Worm (Caenorhabditis elegans): ENCODE data around the gene F26G1.2.

F26G1.2 gene

ce11 chrII:4755654-4756053 lies 7.2 kb upstream of the F26G1.2 start:
- TF ChIP-seq egl-5 (tag; optimal IDR thresholded peaks at IDR 0.05) (no peak), tbx-2 (tag; optimal IDR thresholded peaks at IDR 0.05) (no peak), fos-1 (tag; optimal IDR thresholded peaks at IDR 0.05) (no peak), eor-1 (tag; optimal IDR thresholded peaks at IDR 0.05) (no peak), unc-62 (GFP tag; optimal IDR thresholded peaks at IDR 0.05) (no peak), ceh-16 (tag; optimal IDR thresholded peaks at IDR 0.05) (no peak), nfya-1 (tag; optimal IDR thresholded peaks at IDR 0.05; ENCODE audit: insufficient read depth) (no peak)

- TF ChIP-seq ZK546.5 (tag; optimal IDR thresholded peaks at IDR 0.05) (no peak), ceh-9 (tag; optimal IDR thresholded peaks at IDR 0.05) (no peak), hmg-11 (tag; optimal IDR thresholded peaks at IDR 0.05) (no peak)
These were observed 6.1 kb upstream of the F26G1.2 start, which contains the start of gene C27D9.2 for ce11 chrII:4756751-4757150. Gene C27D9.2, minus strand, starts transcription at chrII:4756851.

DNA sequence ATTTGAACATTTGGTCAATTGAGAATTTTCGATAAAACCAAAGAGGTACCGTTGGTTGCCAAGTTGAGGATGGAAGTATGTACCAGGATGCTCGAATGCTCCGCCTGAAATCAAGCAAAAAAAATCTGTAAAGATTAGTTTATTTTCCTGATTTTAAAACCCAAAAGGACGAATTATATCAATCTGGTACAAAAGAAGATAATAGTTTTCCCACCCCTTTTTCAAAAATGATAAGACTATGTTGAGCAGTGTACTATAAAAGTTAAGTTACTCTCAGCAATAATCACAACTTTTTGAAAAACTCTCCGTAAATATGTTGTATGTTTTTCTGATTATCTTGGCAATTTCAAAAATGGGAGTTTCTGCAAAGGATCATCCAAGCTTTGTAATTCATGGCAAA lies 4.4 kb upstream of the F26G1.2 start, which contains the start of gene F26G1.3:
Gene F26G1.3 (plus strand): TSS at position 301 of the 400 bp plus-strand sequence.
- TF ChIP-seq aly-2 (tag; optimal IDR thresholded peaks at IDR 0.05) (no peak), snpc-4 (tag; optimal IDR thresholded peaks at IDR 0.05) (no peak), egl-5 (tag; optimal IDR thresholded peaks at IDR 0.05) (no peak), lsy-12 (tag; optimal IDR thresholded peaks at IDR 0.05) (no peak), ceh-82 (tag; optimal IDR thresholded peaks at IDR 0.05) (no peak), nhr-28 (tag; optimal IDR thresholded peaks at IDR 0.05) (no peak), pqm-1 (tag; optimal IDR thresholded peaks at IDR 0.05) (no peak), jun-1 (tag; optimal IDR thresholded peaks at IDR 0.05) (no peak), elt-3 (tag; optimal IDR thresholded peaks at IDR 0.05) (no peak), nhr-12 (tag; optimal IDR thresholded peaks at IDR 0.05) (no peak), fkh-10 (GFP tag; optimal IDR thresholded peaks at IDR 0.05) (no peak), mml-1 (tag; optimal IDR thresholded peaks at IDR 0.05) (no peak), elt-2 (tag; optimal IDR thresholded peaks at IDR 0.05) (no peak), R02D3.7 (tag; optimal IDR thresholded peaks at IDR 0.05) (no peak), nhr-76 (tag; optimal IDR thresholded peaks at IDR 0.05) (no peak), hmg-11 (tag; optimal IDR thresholded peaks at IDR 0.05) (no peak), nhr-23 (tag; optimal IDR thresholded peaks at IDR 0.05) (no peak), eor-1 (tag; optimal IDR thresholded peaks at IDR 0.05) (no peak), ceh-28 (tag; optimal IDR thresholded peaks at IDR 0.05) (no peak), lin-39 (tag; optimal IDR thresholded peaks at IDR 0.05) (no peak)

- TF ChIP-seq elt-1 (tag; optimal IDR thresholded peaks at IDR 0.05), result peak; percentile 93
- no peak for TF ChIP-seq skn-1 (tag; optimal IDR thresholded peaks at IDR 0.05)
- peak; percentile 52 for TF ChIP-seq nhr-25 (tag; optimal IDR thresholded peaks at IDR 0.05)
These were observed 3.0 kb upstream of the F26G1.2 start for ce11 chrII:4759835-4760234.

DNA sequence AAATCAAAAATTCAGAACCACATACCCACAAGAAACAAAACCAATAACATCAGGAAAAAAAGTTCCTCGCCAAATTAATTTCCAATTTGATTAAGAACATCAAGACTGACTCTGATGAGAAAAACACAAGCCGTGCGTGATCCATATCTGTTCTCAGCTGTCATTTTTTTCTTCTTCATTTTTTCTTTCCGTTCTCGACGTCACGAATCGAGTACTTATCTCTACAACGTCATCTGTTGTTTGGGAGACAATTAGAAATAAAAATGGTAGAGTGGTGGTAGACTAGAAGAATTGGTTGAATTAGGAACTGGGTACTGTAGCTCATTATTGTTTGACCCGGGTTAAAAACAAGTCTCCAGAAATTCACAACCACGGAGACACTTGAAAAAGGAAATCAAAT lies 1.9 kb upstream of the F26G1.2 start:
- TF ChIP-seq elt-1 (tag; optimal IDR thresholded peaks at IDR 0.05), result peak; percentile 76
- TF ChIP-seq lin-15B (tag; optimal IDR thresholded peaks at IDR 0.05), result no peak
- no peak for TF ChIP-seq fkh-2 (tag; optimal IDR thresholded peaks at IDR 0.05)

DNA sequence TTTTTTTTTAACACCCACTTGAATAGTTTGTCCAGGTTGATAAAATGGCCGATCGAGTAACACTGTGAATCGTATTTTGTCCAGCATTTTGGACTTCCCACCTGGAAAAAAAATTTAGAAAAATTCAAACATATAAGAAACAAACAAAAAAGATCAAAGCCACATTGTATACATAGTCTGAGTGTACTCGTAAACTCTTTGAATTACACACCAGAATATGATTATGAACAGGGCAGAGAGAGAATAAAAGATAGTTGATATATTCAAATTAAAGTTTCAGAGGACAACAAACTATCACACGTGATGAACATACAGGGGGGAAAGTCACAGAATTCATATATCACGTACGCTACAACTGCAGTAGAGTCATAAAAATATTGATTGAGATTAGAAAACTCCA lies 3.4 kb downstream of the F26G1.2 start, which contains the start of gene ttm-2:
Gene ttm-2 (minus strand): TSS at position 101 of the 400 bp plus-strand sequence.
- TF ChIP-seq unc-62 (GFP tag; optimal IDR thresholded peaks at IDR 0.05), result no peak
- TF ChIP-seq pqm-1 (tag; optimal IDR thresholded peaks at IDR 0.05), result no peak
- TF ChIP-seq nhr-11 (tag; optimal IDR thresholded peaks at IDR 0.05), result no peak
- no peak for TF ChIP-seq fkh-2 (tag; optimal IDR thresholded peaks at IDR 0.05)
- no peak for TF ChIP-seq lin-39 (tag; optimal IDR thresholded peaks at IDR 0.05)
- no peak for TF ChIP-seq tbx-2 (tag; optimal IDR thresholded peaks at IDR 0.05)
- no peak for TF ChIP-seq sea-2 (GFP tag; optimal IDR thresholded peaks at IDR 0.05)
- TF ChIP-seq nhr-28 (tag; optimal IDR thresholded peaks at IDR 0.05), result no peak
- TF ChIP-seq ZK546.5 (tag; optimal IDR thresholded peaks at IDR 0.05), result no peak
- TF ChIP-seq nhr-25 (tag; optimal IDR thresholded peaks at IDR 0.05), result no peak
- TF ChIP-seq ztf-4 (tag; optimal IDR thresholded peaks at IDR 0.05), result no peak
- no peak for TF ChIP-seq hmg-11 (tag; optimal IDR thresholded peaks at IDR 0.05)
- no peak for TF ChIP-seq elt-2 (tag; optimal IDR thresholded peaks at IDR 0.05)
- no peak for TF ChIP-seq elt-1 (tag; optimal IDR thresholded peaks at IDR 0.05)
- TF ChIP-seq nfya-1 (tag; optimal IDR thresholded peaks at IDR 0.05; ENCODE audit: insufficient read depth), result no peak
- no peak for TF ChIP-seq ceh-28 (tag; optimal IDR thresholded peaks at IDR 0.05)
- no peak for TF ChIP-seq egl-5 (tag; optimal IDR thresholded peaks at IDR 0.05)
- TF ChIP-seq mdl-1 (tag; optimal IDR thresholded peaks at IDR 0.05), result no peak
- no peak for TF ChIP-seq aly-2 (tag; optimal IDR thresholded peaks at IDR 0.05)
